Fruit fly (Drosophila melanogaster) whole organism, pupa: ENCODE results near the gene SdhD.

Source experiments
- CG8301 ChIP-seq: fragments of 200-800 bp; sonication (Bioruptor generic); optimal IDR thresholded peaks from 2 replicates; lab custom pipeline; 2018; ENCODE audit warnings: missing biosample characterization, mild to moderate bottlenecking, missing genetic modification characterization
- Pif1A ChIP-seq: fragments of 200-800 bp; sonication (Bioruptor generic); optimal IDR thresholded peaks from 3 replicates; lab custom pipeline; 2016; ENCODE audit warnings: missing biosample characterization, missing genetic modification characterization
- Pif1B ChIP-seq: fragments of 200-800 bp; sonication (Bioruptor generic); optimal IDR thresholded peaks from 3 replicates; lab custom pipeline; 2016; ENCODE audit warnings: missing biosample characterization, missing genetic modification characterization
- fd96Ca ChIP-seq: fragments of 200-800 bp; sonication (Bioruptor generic); IDR thresholded peaks from 3 replicates; pipeline ENCODE4 v1.3.6; 2022; ENCODE audit warnings: missing biosample characterization, missing genetic modification characterization

DNA sequence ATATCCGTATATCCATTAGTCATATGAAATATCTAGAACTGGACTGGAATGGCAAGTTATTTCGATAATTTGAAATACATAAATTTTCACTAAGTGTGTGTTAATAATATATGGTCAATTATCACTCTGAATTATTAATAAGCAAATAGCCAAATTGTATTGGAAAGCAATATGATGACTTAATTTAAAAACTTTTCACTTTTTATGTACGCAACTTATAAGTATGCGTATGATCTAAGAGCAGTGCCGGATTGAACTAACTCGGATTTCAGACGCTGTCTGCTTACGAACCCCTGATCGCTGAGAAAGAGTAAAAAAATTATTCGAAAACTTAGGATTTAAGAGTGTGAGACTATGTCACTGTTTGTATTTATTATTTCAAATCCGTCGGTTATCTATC lies 38.9 kb downstream of the SdhD start, which contains the start of gene CG10232:
- TF ChIP-seq Pif1B (no peak), fd96Ca (GFP tag; lab: Robert Waterston, UW) (no peak), CG8301 (no peak), Pif1A (no peak)
